Fruit fly (Drosophila melanogaster) whole organism, prepupa: Measurements from ENCODE around the gene CG31792.

Experiments
- CG10631 ChIP-seq: fragments of 200-800 bp; sonication (Bioruptor generic); optimal IDR thresholded peaks from 2 replicates; lab custom pipeline; 2016; ENCODE audit warnings: missing biosample characterization, missing genetic modification characterization
- CG10669 ChIP-seq: fragments of 200-800 bp; sonication (Bioruptor generic); optimal IDR thresholded peaks from 3 replicates; lab custom pipeline; 2018; ENCODE audit warnings: missing biosample characterization, mild to moderate bottlenecking, missing genetic modification characterization, moderate library complexity
- CG11294 ChIP-seq: fragments of 200-800 bp; sonication (Bioruptor generic); IDR thresholded peaks from 2 replicates; pipeline ENCODE4 v1.3.6; 2022; ENCODE audit warnings: missing biosample characterization, missing genetic modification characterization
- CG11762 ChIP-seq: fragments of 200-800 bp; sonication (Bioruptor generic); optimal IDR thresholded peaks from 3 replicates; lab custom pipeline; 2016; ENCODE audit warnings: missing biosample characterization, missing genetic modification characterization; ENCODE audit not compliant: insufficient read depth
- CG11902 ChIP-seq: fragments of 200-800 bp; sonication (Bioruptor generic); optimal IDR thresholded peaks from 3 replicates; lab custom pipeline; 2016; ENCODE audit warnings: missing biosample characterization, missing genetic modification characterization
- CG15336 ChIP-seq: fragments of 200-800 bp; sonication (Bioruptor generic); IDR thresholded peaks from 2 replicates; pipeline ENCODE4 v1.3.6; 2022; ENCODE audit warnings: missing biosample characterization, missing genetic modification characterization
- CG1621 ChIP-seq: fragments of 200-800 bp; sonication (Bioruptor generic); optimal IDR thresholded peaks from 3 replicates; lab custom pipeline; 2018; ENCODE audit warnings: missing biosample characterization, mild to moderate bottlenecking, missing genetic modification characterization
- CG3032 ChIP-seq: fragments of 200-800 bp; optimal IDR thresholded peaks from 2 replicates; lab custom pipeline; 2019; ENCODE audit warnings: missing biosample characterization, mild to moderate bottlenecking, missing genetic modification characterization, moderate library complexity
- CG34406 ChIP-seq: fragments of 200-800 bp; sonication (Bioruptor generic); optimal IDR thresholded peaks from 3 replicates; lab custom pipeline; 2016; ENCODE audit warnings: missing biosample characterization, missing genetic modification characterization
- CG3919 ChIP-seq: fragments of 200-800 bp; sonication (Bioruptor generic); optimal IDR thresholded peaks from 3 replicates; lab custom pipeline; 2016; ENCODE audit warnings: missing biosample characterization, missing genetic modification characterization
- CG6163 ChIP-seq: fragments of 200-800 bp; sonication (Bioruptor generic); IDR thresholded peaks from 3 replicates; pipeline ENCODE4 v1.3.6; 2022; ENCODE audit warnings: missing biosample characterization, missing genetic modification characterization
- CG6276 ChIP-seq: fragments of 200-800 bp; sonication (Bioruptor generic); optimal IDR thresholded peaks from 2 replicates; lab custom pipeline; 2017; ENCODE audit warnings: missing biosample characterization, mild to moderate bottlenecking, missing genetic modification characterization
- CG6792 ChIP-seq: fragments of 200-800 bp; sonication (Bioruptor generic); optimal IDR thresholded peaks from 3 replicates; lab custom pipeline; 2016; ENCODE audit warnings: missing biosample characterization, missing genetic modification characterization
- CG6808 ChIP-seq: fragments of 200-800 bp; sonication (Bioruptor generic); optimal IDR thresholded peaks from 3 replicates; lab custom pipeline; 2017; ENCODE audit warnings: missing biosample characterization, missing genetic modification characterization, mild to moderate bottlenecking, moderate library complexity, missing genetic modification reagents
- CG8119 ChIP-seq: fragments of 200-800 bp; sonication (Bioruptor generic); IDR thresholded peaks from 3 replicates; pipeline ENCODE4 v1.3.6; 2022; ENCODE audit warnings: missing biosample characterization, missing genetic modification characterization
- CG8319 ChIP-seq: fragments of 200-800 bp; sonication (Bioruptor generic); optimal IDR thresholded peaks from 3 replicates; lab custom pipeline; 2016; ENCODE audit warnings: missing biosample characterization, missing genetic modification characterization
- CG8632 ChIP-seq: fragments of 200-800 bp; sonication (Bioruptor generic); optimal IDR thresholded peaks from 3 replicates; lab custom pipeline; 2016; ENCODE audit warnings: missing biosample characterization, missing genetic modification characterization
- Eip78C ChIP-seq: fragments of 200-800 bp; sonication (Bioruptor generic); peaks from one replicate; lab custom pipeline; 2016; ENCODE audit warnings: missing biosample characterization, missing genetic modification characterization
- Ets21C ChIP-seq: fragments of 200-800 bp; sonication (Bioruptor generic); optimal IDR thresholded peaks from 3 replicates; lab custom pipeline; 2016; ENCODE audit warnings: missing biosample characterization, missing genetic modification characterization
- Hr38 ChIP-seq: sonication (Bioruptor generic); optimal IDR thresholded peaks from 2 replicates; lab custom pipeline; 2016; ENCODE audit warnings: missing biosample characterization, missing genetic modification characterization
- Hr39 ChIP-seq: fragments of 200-800 bp; sonication (Bioruptor generic); optimal IDR thresholded peaks from 2 replicates; lab custom pipeline; 2016; ENCODE audit warnings: missing biosample characterization, missing genetic modification characterization
- Hr4 ChIP-seq: fragments of 200-800 bp; sonication (Bioruptor generic); optimal IDR thresholded peaks from 3 replicates; lab custom pipeline; 2016; ENCODE audit warnings: missing biosample characterization, missing genetic modification characterization
- Lpt ChIP-seq: fragments of 200-800 bp; sonication (Bioruptor generic); optimal IDR thresholded peaks from 3 replicates; lab custom pipeline; 2016; ENCODE audit warnings: missing biosample characterization, missing genetic modification characterization
- OdsH ChIP-seq: fragments of 200-800 bp; sonication (Bioruptor generic); optimal IDR thresholded peaks from 3 replicates; lab custom pipeline; 2016; ENCODE audit warnings: missing biosample characterization, missing genetic modification characterization
- Smox ChIP-seq: fragments of 200-800 bp; sonication (Bioruptor generic); optimal IDR thresholded peaks from 3 replicates; lab custom pipeline; 2016; ENCODE audit warnings: missing biosample characterization, missing genetic modification characterization
- Sox14 ChIP-seq: fragments of 200-800 bp; sonication (Bioruptor generic); optimal IDR thresholded peaks from 3 replicates; lab custom pipeline; 2016; ENCODE audit warnings: missing biosample characterization, missing genetic modification characterization
- Sox15 ChIP-seq: fragments of 200-800 bp; sonication (Bioruptor generic); optimal IDR thresholded peaks from 3 replicates; lab custom pipeline; 2016; ENCODE audit warnings: missing biosample characterization, missing genetic modification characterization
- achi ChIP-seq: fragments of 200-800 bp; sonication (Bioruptor generic); optimal IDR thresholded peaks from 3 replicates; lab custom pipeline; 2016; ENCODE audit warnings: missing biosample characterization, missing genetic modification characterization
- acj6 ChIP-seq: fragments of 200-800 bp; sonication (Bioruptor generic); optimal IDR thresholded peaks from 3 replicates; lab custom pipeline; 2016; ENCODE audit warnings: missing biosample characterization, missing genetic modification characterization
- cyc ChIP-seq: fragments of 200-800 bp; sonication (Bioruptor generic); optimal IDR thresholded peaks from 3 replicates; lab custom pipeline; 2016; ENCODE audit warnings: missing biosample characterization, missing genetic modification characterization
- dsx ChIP-seq: fragments of 200-800 bp; optimal IDR thresholded peaks from 3 replicates; lab custom pipeline; 2019; ENCODE audit warnings: missing biosample characterization, mild to moderate bottlenecking, missing genetic modification characterization, moderate library complexity; ENCODE audit not compliant: poor library complexity, severe bottlenecking
- eg ChIP-seq: fragments of 200-800 bp; sonication (Bioruptor generic); IDR thresholded peaks from 3 replicates; pipeline ENCODE4 v1.3.6; 2022; ENCODE audit warnings: missing biosample characterization, missing genetic modification characterization
- esn ChIP-seq: fragments of 200-800 bp; sonication (Bioruptor generic); optimal IDR thresholded peaks from 2 replicates; lab custom pipeline; 2016; ENCODE audit warnings: missing biosample characterization, mild to moderate bottlenecking, missing genetic modification characterization, moderate library complexity
- fd59A ChIP-seq: fragments of 200-800 bp; sonication (Bioruptor generic); optimal IDR thresholded peaks from 2 replicates; lab custom pipeline; 2017; ENCODE audit warnings: missing biosample characterization, mild to moderate bottlenecking, missing genetic modification characterization, missing genetic modification reagents
- fd85E ChIP-seq: fragments of 200-800 bp; sonication (Bioruptor generic); optimal IDR thresholded peaks from 3 replicates; lab custom pipeline; 2016; ENCODE audit warnings: missing biosample characterization, missing genetic modification characterization
- fkh ChIP-seq: fragments of 200-800 bp; sonication (Bioruptor generic); optimal IDR thresholded peaks from 3 replicates; lab custom pipeline; 2017; ENCODE audit warnings: missing biosample characterization, mild to moderate bottlenecking, missing genetic modification characterization, moderate library complexity
- lz ChIP-seq: fragments of 200-800 bp; sonication (Bioruptor generic); optimal IDR thresholded peaks from 3 replicates; lab custom pipeline; 2016; ENCODE audit warnings: missing biosample characterization, missing genetic modification characterization
- net ChIP-seq: fragments of 200-800 bp; sonication (Bioruptor generic); optimal IDR thresholded peaks from 3 replicates; lab custom pipeline; 2016; ENCODE audit warnings: missing biosample characterization, missing genetic modification characterization
- pdm3 ChIP-seq: fragments of 200-800 bp; sonication (Bioruptor generic); optimal IDR thresholded peaks from 3 replicates; lab custom pipeline; 2016; ENCODE audit warnings: missing biosample characterization, missing genetic modification characterization
- ss ChIP-seq, 2 experiments: fragments of 200-800 bp; sonication (Bioruptor generic); optimal IDR thresholded peaks; 2 replicates in 1 of 2; 3 replicates in 1 of 2; lab custom pipeline; 2017 to 2018; ENCODE audit warnings: mild to moderate bottlenecking in 2 of 2, missing biosample characterization in 2 of 2, missing genetic modification characterization in 2 of 2, moderate library complexity in 1 of 2
- svp ChIP-seq: fragments of 200-800 bp; sonication (Bioruptor generic); peaks from one replicate; lab custom pipeline; 2016; ENCODE audit warnings: missing biosample characterization, missing genetic modification characterization
- vri ChIP-seq: fragments of 200-800 bp; sonication (Bioruptor generic); optimal IDR thresholded peaks from 3 replicates; lab custom pipeline; 2016; ENCODE audit warnings: missing biosample characterization, mild to moderate bottlenecking, missing genetic modification characterization

CG31792 gene

DNA sequence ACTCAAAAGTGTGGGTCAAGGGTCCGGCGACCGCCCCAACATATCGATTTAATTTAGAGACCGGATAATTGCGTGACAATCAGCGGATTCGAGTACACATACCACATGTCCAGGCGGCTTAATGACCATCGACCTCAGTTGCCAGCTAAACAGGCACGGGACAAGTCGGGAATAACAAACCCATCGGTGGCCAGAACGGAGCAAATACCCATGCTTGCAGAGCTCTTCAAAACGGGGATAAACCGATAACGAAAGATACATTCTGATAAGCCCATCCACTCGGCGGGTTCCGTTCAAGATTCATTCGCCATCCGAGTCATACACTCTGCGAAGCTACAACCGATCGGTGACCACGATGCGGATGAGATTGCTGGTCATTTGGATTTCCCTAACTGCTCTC, 6.5 kb upstream of the CG31792 start, which contains the start of gene CG15169:
Gene CG15169 (plus strand): TSS at position 301 of the 400 bp plus-strand sequence.
- TF ChIP-seq CG6163 (GFP tag; lab: Robert Waterston, UW) (no peak), net (GFP tag; lab: Kevin White, UChicago) (no peak), CG34406 (GFP tag; lab: Kevin White, UChicago) (no peak), CG6276 (GFP tag; lab: Kevin White, UChicago) (no peak), cyc (no peak), Sox15 (GFP tag; lab: Kevin White, UChicago) (no peak), acj6 (GFP tag; lab: Kevin White, UChicago) (no peak), Sox14 (GFP tag; lab: Kevin White, UChicago) (no peak), CG3919 (no peak), eg (GFP tag; lab: Robert Waterston, UW) (no peak)
- TF ChIP-seq, all 60 proteins: peak for 0

- TF ChIP-seq fd85E (no peak), CG6808 (GFP tag; lab: Kevin White, UChicago) (no peak), Hr39 (GFP tag; lab: Kevin White, UChicago) (no peak), CG11762 (GFP tag; lab: Kevin White, UChicago) (no peak), CG15336 (GFP tag; lab: Robert Waterston, UW) (no peak), ss (GFP tag; optimal IDR thresholded peaks at IDR 0.05; lab: Kevin White, UChicago) (no peak), CG10631 (no peak)
These were observed 5.1 kb upstream of the CG31792 start, which contains the start of gene CG46465 for dm6 chr2L:18992196-18992595. Gene CG46465, plus strand, starts transcription at chr2L:18992496.

dm6 chr2L:18995660-18996417, 1.4 kb upstream of the CG31792 start, which contains the start of gene CG10650:
Gene CG10650, minus strand, starts transcription at chr2L:18995934.
- TF ChIP-seq vri (GFP tag; lab: Kevin White, UChicago) (peak; percentile 78), Eip78C (GFP tag; lab: Kevin White, UChicago) (peak; percentile 9), pdm3 (GFP tag; lab: Kevin White, UChicago) (no peak)

- TF ChIP-seq CG6163 (GFP tag; lab: Robert Waterston, UW) (no peak), CG6808 (GFP tag; lab: Kevin White, UChicago) (no peak), CG10631 (no peak), CG1621 (tag; lab: Kevin White, UChicago) (no peak), fkh (GFP tag; lab: Kevin White, UChicago) (no peak), OdsH (GFP tag; lab: Kevin White, UChicago) (no peak), CG8319 (GFP tag; lab: Kevin White, UChicago) (no peak), CG11294 (GFP tag; lab: Robert Waterston, UW) (no peak), Hr38 (GFP tag; lab: Kevin White, UChicago) (no peak), esn (GFP tag; lab: Kevin White, UChicago) (no peak), acj6 (GFP tag; lab: Kevin White, UChicago) (no peak)
- TF ChIP-seq, all 60 proteins: peak for 0
These were observed 5.2 kb downstream of the CG31792 start for dm6 chr2L:19002468-19002867.

dm6 chr2L:19002959-19003371, 5.7 kb downstream of the CG31792 start, which contains the start of gene CG31793:
Gene CG31793, plus strand, starts transcription at chr2L:19003367.
- TF ChIP-seq CG8632 = peak; percentile 42
- no peak for TF ChIP-seq svp (GFP tag; lab: Kevin White, UChicago)
- peak; percentile 57 for TF ChIP-seq esn (GFP tag; lab: Kevin White, UChicago)
- TF ChIP-seq Lpt (GFP tag; lab: Kevin White, UChicago) = peak; percentile 28
- no peak for TF ChIP-seq Smox
- TF ChIP-seq CG8119 = peak; percentile 80
- TF ChIP-seq CG6808 (GFP tag; lab: Kevin White, UChicago) = peak; percentile 40
- TF ChIP-seq Eip78C (GFP tag; lab: Kevin White, UChicago) = peak; percentile 88
- peak; percentile 54 for TF ChIP-seq CG3032 (tag; lab: Kevin White, UChicago)
- TF ChIP-seq Ets21C (GFP tag; lab: Kevin White, UChicago) = no peak
- peak; percentile 42 for TF ChIP-seq CG6792 (GFP tag; lab: Kevin White, UChicago)
- no peak for TF ChIP-seq pdm3 (GFP tag; lab: Kevin White, UChicago)
- TF ChIP-seq fd59A (GFP tag; lab: Kevin White, UChicago) = no peak
- peak; percentile 63 for TF ChIP-seq dsx (GFP tag; lab: Kevin White, UChicago)
- TF ChIP-seq CG11902 = no peak
- peak; percentile 35 for TF ChIP-seq CG10669 (GFP tag; lab: Kevin White, UChicago)
- TF ChIP-seq achi (GFP tag; lab: Kevin White, UChicago) = peak; percentile 68
- TF ChIP-seq CG1621 (tag; lab: Kevin White, UChicago) = no peak
- peak; percentile 36 for TF ChIP-seq Hr4 (GFP tag; lab: Kevin White, UChicago)
- peak; percentile 26 for TF ChIP-seq lz (GFP tag; lab: Kevin White, UChicago)
- peak; percentile 57 for TF ChIP-seq CG34406 (GFP tag; lab: Kevin White, UChicago)
